Worm (Caenorhabditis elegans) whole organism, L1 larva: Measurements from ENCODE around the gene hda-10.

ENCODE experiments used
- C34B4.2 ChIP-seq: sonication (generic microtip); optimal IDR thresholded peaks from 2 replicates; lab custom pipeline; 2017; ENCODE audit warnings: mild to moderate bottlenecking, missing genetic modification characterization, missing compliant biosample characterization
- aha-1 ChIP-seq: fragments of 150-350 bp; optimal IDR thresholded peaks from 2 replicates; lab custom pipeline; 2014; ENCODE audit warnings: missing biosample characterization, missing genetic modification characterization
- ama-1 ChIP-seq: fragments of 150-350 bp; optimal IDR thresholded peaks from 2 replicates; lab custom pipeline; 2014
- fos-1 ChIP-seq: fragments of 150-350 bp; optimal IDR thresholded peaks from 2 replicates; lab custom pipeline; 2014; ENCODE audit warnings: missing biosample characterization, missing genetic modification characterization
- lin-15B ChIP-seq: fragments of 150-350 bp; sonication (generic microtip); optimal IDR thresholded peaks from 3 replicates; lab custom pipeline; 2014; ENCODE audit warnings: missing biosample characterization, missing genetic modification characterization
- mep-1 ChIP-seq: fragments of 150-350 bp; optimal IDR thresholded peaks from 2 replicates; lab custom pipeline; 2014; ENCODE audit warnings: missing biosample characterization, missing genetic modification characterization
- nhr-11 ChIP-seq: fragments of 150-350 bp; optimal IDR thresholded peaks from 2 replicates; lab custom pipeline; 2014; ENCODE audit warnings: missing biosample characterization, missing genetic modification characterization
- nhr-12 ChIP-seq: sonication (generic microtip); optimal IDR thresholded peaks from 2 replicates; lab custom pipeline; 2017; ENCODE audit warnings: missing biosample characterization, missing genetic modification characterization
- nhr-85 ChIP-seq: sonication (generic microtip); peaks from one replicate; lab custom pipeline; 2016; ENCODE audit warnings: missing genetic modification characterization, inconsistent platforms, missing compliant biosample characterization
- snpc-4 ChIP-seq: fragments of 150-350 bp; optimal IDR thresholded peaks from 2 replicates; lab custom pipeline; 2014; ENCODE audit warnings: missing biosample characterization, missing genetic modification characterization
- unc-62 ChIP-seq: fragments of 150-350 bp; optimal IDR thresholded peaks from 2 replicates; lab custom pipeline; 2014; ENCODE audit warnings: missing biosample characterization, missing genetic modification reagents, missing genetic modification characterization

ce11 chrII:13841106-13841854 is 41.2 kb upstream of the hda-10 start, which contains the start of gene F08G2.7:
- TF ChIP-seq nhr-12: no peak
- TF ChIP-seq snpc-4 (tag; lab: Kevin White, UChicago): no peak
- TF ChIP-seq unc-62: no peak
- no peak for TF ChIP-seq ama-1
- no peak for TF ChIP-seq aha-1 (tag; lab: Kevin White, UChicago)
- TF ChIP-seq nhr-11 (tag; lab: Kevin White, UChicago): no peak
- TF ChIP-seq fos-1 (tag; lab: Kevin White, UChicago): no peak
- no peak for TF ChIP-seq lin-15B (tag; lab: Kevin White, UChicago)
- TF ChIP-seq C34B4.2: no peak
- TF ChIP-seq mep-1: no peak
- TF ChIP-seq nhr-85 (tag; lab: Kevin White, UChicago): no peak
